Worm (Caenorhabditis elegans) whole organism, young adult: ENCODE measurements around the gene lir-1.
A peak's percentile ranks its signal among the peaks of the same experiment; 100 is the strongest.

Experiments
- B0035.1 ChIP-seq: sonication (generic microtip); optimal IDR thresholded peaks from 2 replicates; lab custom pipeline; 2016; ENCODE audit warnings: missing genetic modification characterization, mild to moderate bottlenecking, missing compliant biosample characterization, missing genotype, missing genetic modification reagents
- B0261.1 ChIP-seq: sonication (generic microtip); optimal IDR thresholded peaks from 2 replicates; lab custom pipeline; 2016; ENCODE audit warnings: mild to moderate bottlenecking, missing genetic modification characterization, moderate library complexity, missing compliant biosample characterization
- B0336.3 ChIP-seq: fragments of 200-800 bp; sonication (Bioruptor generic); IDR thresholded peaks from 2 replicates; pipeline ENCODE4 v1.3.6; 2022; ENCODE audit warnings: missing genetic modification characterization, missing compliant biosample characterization
- D2030.7 ChIP-seq: fragments of 200-800 bp; sonication (Bioruptor generic); IDR thresholded peaks from 2 replicates; pipeline ENCODE4 v1.3.6; 2022; ENCODE audit warnings: missing genetic modification reagents, missing genetic modification characterization, missing compliant biosample characterization
- F37B4.10 ChIP-seq: fragments of 200-800 bp; sonication (Bioruptor generic); IDR thresholded peaks from 2 replicates; pipeline ENCODE4 v1.3.6; 2022; ENCODE audit warnings: missing genetic modification characterization, missing compliant biosample characterization
- F49E8.2 ChIP-seq: sonication (generic microtip); optimal IDR thresholded peaks from 3 replicates; lab custom pipeline; 2017; ENCODE audit warnings: missing genetic modification characterization, mild to moderate bottlenecking, missing compliant biosample characterization, antibody characterized with exemption, moderate library complexity; ENCODE audit not compliant: insufficient read depth
- K12H6.12 ChIP-seq: fragments of 200-800 bp; sonication (Bioruptor generic); optimal IDR thresholded peaks from 2 replicates; lab custom pipeline; 2018; ENCODE audit warnings: mild to moderate bottlenecking, missing genetic modification characterization, missing compliant biosample characterization
- Y79H2A.3 ChIP-seq: fragments of 200-800 bp; sonication (Bioruptor generic); conservative IDR thresholded peaks from 2 replicates; pipeline ENCODE4 v1.3.6; 2022; ENCODE audit warnings: missing genetic modification reagents, missing genetic modification characterization, missing compliant biosample characterization
- Y95B8A.8 ChIP-seq: fragments of 200-800 bp; sonication (Bioruptor generic); IDR thresholded peaks from 2 replicates; pipeline ENCODE4 v1.3.6; 2022; ENCODE audit warnings: missing genetic modification reagents, missing genetic modification characterization, missing compliant biosample characterization
- aptf-2 ChIP-seq: fragments of 200-800 bp; sonication (Bioruptor generic); conservative IDR thresholded peaks from 2 replicates; pipeline ENCODE4 v1.3.6; 2022; ENCODE audit warnings: missing genetic modification reagents, missing genetic modification characterization, missing compliant biosample characterization
- ceh-40 ChIP-seq: fragments of 200-800 bp; sonication (Bioruptor generic); IDR thresholded peaks from 2 replicates; pipeline ENCODE4 v1.3.6; 2022; ENCODE audit warnings: missing genetic modification characterization, missing compliant biosample characterization
- ceh-91 ChIP-seq: fragments of 200-800 bp; sonication (Bioruptor generic); IDR thresholded peaks from 2 replicates; pipeline ENCODE4 v1.3.6; 2022; ENCODE audit warnings: missing genetic modification reagents, missing genetic modification characterization, missing compliant biosample characterization
- chd-7 ChIP-seq: sonication (generic microtip); optimal IDR thresholded peaks from 2 replicates; lab custom pipeline; 2016; ENCODE audit warnings: mild to moderate bottlenecking, missing genetic modification characterization, moderate library complexity, missing compliant biosample characterization
- dpl-1 ChIP-seq: fragments of 150-350 bp; optimal IDR thresholded peaks from 2 replicates; lab custom pipeline; 2014; ENCODE audit warnings: missing biosample characterization, missing genetic modification reagents, missing genetic modification characterization
- egrh-3 ChIP-seq: fragments of 200-800 bp; sonication (Bioruptor generic); IDR thresholded peaks from 2 replicates; pipeline ENCODE4 v1.3.6; 2022; ENCODE audit warnings: missing genetic modification reagents, missing genetic modification characterization, missing compliant biosample characterization
- ets-4 ChIP-seq: fragments of 200-800 bp; sonication (Bioruptor generic); optimal IDR thresholded peaks from 2 replicates; lab custom pipeline; 2018; ENCODE audit warnings: mild to moderate bottlenecking, missing genetic modification characterization, missing compliant biosample characterization
- hlh-12 ChIP-seq: sonication (generic microtip); optimal IDR thresholded peaks from 2 replicates; lab custom pipeline; 2016; ENCODE audit warnings: missing genetic modification characterization, missing compliant biosample characterization
- hrde-1 ChIP-seq: sonication (generic microtip); optimal IDR thresholded peaks from 2 replicates; lab custom pipeline; 2016; ENCODE audit warnings: missing genetic modification characterization, mild to moderate bottlenecking, missing compliant biosample characterization, moderate library complexity, missing genotype, missing genetic modification reagents, borderline replicate concordance
- lin-40 ChIP-seq: sonication (generic microtip); optimal IDR thresholded peaks from 2 replicates; lab custom pipeline; 2016; ENCODE audit warnings: missing genetic modification characterization, mild to moderate bottlenecking, missing compliant biosample characterization, missing genotype, missing genetic modification reagents
- lin-54 ChIP-seq: fragments of 200-800 bp; sonication (Bioruptor generic); optimal IDR thresholded peaks from 2 replicates; lab custom pipeline; 2018; ENCODE audit warnings: mild to moderate bottlenecking, missing genetic modification characterization, missing compliant biosample characterization
- madf-10 ChIP-seq: sonication (generic microtip); optimal IDR thresholded peaks from 2 replicates; lab custom pipeline; 2016; ENCODE audit warnings: mild to moderate bottlenecking, missing genetic modification characterization, missing compliant biosample characterization
- madf-6 ChIP-seq: fragments of 200-800 bp; sonication (Bioruptor generic); IDR thresholded peaks from 2 replicates; pipeline ENCODE4 v1.3.6; 2022; ENCODE audit warnings: missing genetic modification reagents, missing genetic modification characterization, missing compliant biosample characterization
- madf-8 ChIP-seq: fragments of 200-800 bp; sonication (Bioruptor generic); conservative IDR thresholded peaks from 2 replicates; pipeline ENCODE4 v1.3.6; 2022; ENCODE audit warnings: missing genetic modification reagents, missing genetic modification characterization, missing compliant biosample characterization
- mcd-1 ChIP-seq: fragments of 200-800 bp; sonication (Bioruptor generic); IDR thresholded peaks from 2 replicates; pipeline ENCODE4 v1.3.6; 2022; ENCODE audit warnings: missing genetic modification reagents, missing genetic modification characterization, missing compliant biosample characterization
- mxl-1 ChIP-seq: sonication (generic microtip); optimal IDR thresholded peaks from 2 replicates; lab custom pipeline; 2016; ENCODE audit warnings: missing genetic modification characterization, missing compliant biosample characterization
- nfya-2 ChIP-seq: fragments of 200-800 bp; sonication (Bioruptor generic); IDR thresholded peaks from 2 replicates; pipeline ENCODE4 v1.3.6; 2022; ENCODE audit warnings: missing genetic modification reagents, missing genetic modification characterization, missing compliant biosample characterization
- nhr-179 ChIP-seq: sonication (generic microtip); optimal IDR thresholded peaks from 2 replicates; lab custom pipeline; 2016; ENCODE audit warnings: mild to moderate bottlenecking, missing genetic modification characterization, missing compliant biosample characterization
- nhr-80 ChIP-seq: sonication (generic microtip); optimal IDR thresholded peaks from 2 replicates; lab custom pipeline; 2016; ENCODE audit warnings: missing genetic modification characterization, missing compliant biosample characterization
- rpc-1 ChIP-seq, 2 experiments: fragments of 150-350 bp in 1 of 2; sonication (generic microtip) in 1 of 2; optimal IDR thresholded peaks; 2 replicates each; lab custom pipeline; 2014 to 2018; ENCODE audit warnings: missing biosample characterization in 1 of 2, missing genetic modification characterization in 1 of 2, missing genetic modification reagents in 1 of 2, missing genotype in 1 of 2
- sdz-38 ChIP-seq: sonication (generic microtip); optimal IDR thresholded peaks from 2 replicates; lab custom pipeline; 2016; ENCODE audit warnings: missing genotype, missing genetic modification characterization, missing compliant biosample characterization
- zfh-2 ChIP-seq: fragments of 200-800 bp; sonication (Bioruptor generic); conservative IDR thresholded peaks from 2 replicates; pipeline ENCODE4 v1.3.6; 2022; ENCODE audit warnings: missing genetic modification reagents, missing genetic modification characterization, missing compliant biosample characterization
- ztf-6 ChIP-seq: fragments of 200-800 bp; sonication (Bioruptor generic); IDR thresholded peaks from 2 replicates; pipeline ENCODE4 v1.3.6; 2022; ENCODE audit warnings: missing genetic modification reagents, missing genetic modification characterization, missing compliant biosample characterization

Gene lir-1

ce11 chrII:7670039-7670438 is 1.8 kb upstream of the lir-1 start:
- no peak for TF ChIP-seq B0035.1 (tag; lab: Kevin White, UChicago)

ce11 chrII:7675752-7676151 is 3.9 kb downstream of the lir-1 start:
- TF ChIP-seq ceh-40 (GFP tag; lab: Robert Waterston, UW) = no peak
- no peak for TF ChIP-seq F37B4.10 (GFP tag; lab: Robert Waterston, UW)
- TF ChIP-seq K12H6.12 (tag; lab: Kevin White, UChicago) = no peak
- TF ChIP-seq Y79H2A.3 (GFP tag; lab: Robert Waterston, UW) = no peak
- no peak for TF ChIP-seq egrh-3 (GFP tag; lab: Robert Waterston, UW)
- no peak for TF ChIP-seq nhr-179
- no peak for TF ChIP-seq lin-40 (tag; lab: Kevin White, UChicago)

- TF ChIP-seq sdz-38 (tag; lab: Kevin White, UChicago) (no peak), zfh-2 (GFP tag; lab: Robert Waterston, UW) (0 out of 2 replicates have a peak, but pooled peaks have one; percentile 21), rpc-1 (optimal IDR thresholded peaks at IDR 0.05; lab: Kevin White, UChicago) (no peak), rpc-1 (tag; optimal IDR thresholded peaks at IDR 0.05; lab: Kevin White, UChicago) (no peak)
These were observed 4.6 kb downstream of the lir-1 start for ce11 chrII:7676307-7676905.

- TF ChIP-seq nfya-2 (GFP tag; lab: Robert Waterston, UW) (no peak), B0261.1 (tag; lab: Kevin White, UChicago) (no peak), zfh-2 (GFP tag; lab: Robert Waterston, UW) (0 out of 2 replicates have a peak, but pooled peaks have one; percentile 45), madf-8 (GFP tag; lab: Robert Waterston, UW) (no peak), ztf-6 (no peak)
These were observed 6.7 kb downstream of the lir-1 start for ce11 chrII:7678512-7678911.

- TF ChIP-seq nhr-80 (tag; lab: Kevin White, UChicago) = no peak
These were observed 7.8 kb downstream of the lir-1 start for ce11 chrII:7679499-7680012.

ce11 chrII:7681898-7682297 is 10.1 kb downstream of the lir-1 start, which contains the start of gene lin-26:
Gene lin-26 (plus strand): TSS chrII:7682198.
- TF ChIP-seq mcd-1 (GFP tag; lab: Robert Waterston, UW) (no peak), aptf-2 (GFP tag; lab: Robert Waterston, UW) (0 out of 2 replicates have a peak, but pooled peaks have one; percentile 9)

- no peak for TF ChIP-seq sdz-38 (tag; lab: Kevin White, UChicago)
- 0 out of 2 replicates have a peak, but pooled peaks have one; percentile 18 for TF ChIP-seq D2030.7 (GFP tag; lab: Robert Waterston, UW)
These were observed 10.7 kb downstream of the lir-1 start for ce11 chrII:7682488-7682887.

ce11 chrII:7684589-7684988 is 12.8 kb downstream of the lir-1 start, which contains the start of gene F18A1.1:
Gene F18A1.1 (plus strand): TSS chrII:7684889.
- TF ChIP-seq mxl-1 (tag; lab: Kevin White, UChicago) (no peak), hrde-1 (no peak), ztf-6 (no peak), madf-10 (no peak)

- TF ChIP-seq dpl-1 (GFP tag; lab: Kevin White, UChicago) (no peak), mxl-1 (tag; lab: Kevin White, UChicago) (no peak), egrh-3 (GFP tag; lab: Robert Waterston, UW) (no peak), B0336.3 (GFP tag; lab: Robert Waterston, UW) (no peak), chd-7 (tag; lab: Kevin White, UChicago) (no peak), lin-54 (no peak), F49E8.2 (tag; lab: Kevin White, UChicago) (no peak), Y95B8A.8 (GFP tag; lab: Robert Waterston, UW) (no peak), hlh-12 (tag; lab: Kevin White, UChicago) (no peak), ets-4 (no peak), madf-8 (GFP tag; lab: Robert Waterston, UW) (peak; percentile 51), lin-40 (tag; lab: Kevin White, UChicago) (no peak), madf-6 (GFP tag; lab: Robert Waterston, UW) (peak; percentile 68; the same call in 1 of the 2 replicates), ceh-91 (GFP tag; lab: Robert Waterston, UW) (0 out of 2 replicates have a peak, but pooled peaks have one; percentile 10)
These were observed 18.6 kb downstream of the lir-1 start, which contains the start of gene pid-1 for ce11 chrII:7690384-7690783. Gene pid-1 (minus strand): TSS chrII:7690556.
